Worm (Caenorhabditis elegans): Measurements from ENCODE around the gene F41B4.2.

F41B4.2 gene

ce11 chrX:6867707-6868106 lies 32.6 kb upstream of the F41B4.2 start (continued):
- TF ChIP-seq hlh-15 (tag; optimal IDR thresholded peaks at IDR 0.05) (no peak), ztf-16 (tag; optimal IDR thresholded peaks at IDR 0.05) (no peak), mec-3 (tag; optimal IDR thresholded peaks at IDR 0.05; ENCODE audit: borderline replicate concordance) (no peak), ama-1 (optimal IDR thresholded peaks at IDR 0.05) (no peak), eyg-1 (tag; optimal IDR thresholded peaks at IDR 0.05) (no peak), unc-86 (tag; optimal IDR thresholded peaks at IDR 0.05) (no peak), nhr-11 (tag; optimal IDR thresholded peaks at IDR 0.05) (no peak), Y22D7AL.16 (tag; optimal IDR thresholded peaks at IDR 0.05) (no peak), sdc-2 (tag; optimal IDR thresholded peaks at IDR 0.05) (no peak), C38D4.7 (GFP tag; optimal IDR thresholded peaks at IDR 0.05) (peak; percentile 42), pat-9 (tag; optimal IDR thresholded peaks at IDR 0.05) (peak; percentile 1), ceh-22 (tag; optimal IDR thresholded peaks at IDR 0.05) (no peak), ceh-9 (tag; optimal IDR thresholded peaks at IDR 0.05) (no peak), elt-2 (tag; optimal IDR thresholded peaks at IDR 0.05) (peak; percentile 8), pha-4 (tag; optimal IDR thresholded peaks at IDR 0.05) (no peak), pqm-1 (tag; optimal IDR thresholded peaks at IDR 0.05) (no peak), C08G9.2 (tag; optimal IDR thresholded peaks at IDR 0.05) (no peak), hlh-30 (tag; optimal IDR thresholded peaks at IDR 0.05; ENCODE audit: insufficient read depth) (no peak), dmd-4 (tag; optimal IDR thresholded peaks at IDR 0.05; ENCODE audit: borderline replicate concordance) (no peak)

- no peak for TF ChIP-seq fkh-6 (tag; optimal IDR thresholded peaks at IDR 0.05)
- TF ChIP-seq ceh-2 (tag; optimal IDR thresholded peaks at IDR 0.05) = no peak
- no peak for TF ChIP-seq gmeb-2 (tag; optimal IDR thresholded peaks at IDR 0.05)
- TF ChIP-seq sox-2 (GFP tag; IDR thresholded peaks at IDR 0.05) = no peak
- TF ChIP-seq fkh-10 (GFP tag; optimal IDR thresholded peaks at IDR 0.05) = no peak
- TF ChIP-seq ceh-6 (GFP tag; optimal IDR thresholded peaks at IDR 0.05) = no peak
- no peak for TF ChIP-seq ttx-3 (tag; optimal IDR thresholded peaks at IDR 0.05)
- no peak for TF ChIP-seq ceh-30 (tag; optimal IDR thresholded peaks at IDR 0.05)
- no peak for TF ChIP-seq hlh-30 (tag; optimal IDR thresholded peaks at IDR 0.05; ENCODE audit: insufficient read depth)
- TF ChIP-seq elt-4 (tag; optimal IDR thresholded peaks at IDR 0.05) = no peak
- TF ChIP-seq hlh-13 (GFP tag; optimal IDR thresholded peaks at IDR 0.05) = no peak
- no peak for TF ChIP-seq che-1 (tag; optimal IDR thresholded peaks at IDR 0.05)
- TF ChIP-seq pha-4 (tag; optimal IDR thresholded peaks at IDR 0.05) = no peak
- TF ChIP-seq nhr-11 (tag; optimal IDR thresholded peaks at IDR 0.05) = no peak
Observed at ce11 chrX:6866900-6867299, 31.8 kb upstream of the F41B4.2 start.

ce11 chrX:6865839-6866238 lies 30.8 kb upstream of the F41B4.2 start, which contains the start of gene odr-10:
odr-10 (minus strand) TSS chrX:6865939.
- TF ChIP-seq rnt-1 (tag; optimal IDR thresholded peaks at IDR 0.05) (no peak), che-1 (tag; optimal IDR thresholded peaks at IDR 0.05) (no peak), dve-1 (tag; optimal IDR thresholded peaks at IDR 0.05) (no peak), elt-2 (tag; optimal IDR thresholded peaks at IDR 0.05) (no peak), syd-9 (tag; optimal IDR thresholded peaks at IDR 0.05) (no peak), ets-4 (tag; optimal IDR thresholded peaks at IDR 0.05) (no peak), C38D4.7 (GFP tag; optimal IDR thresholded peaks at IDR 0.05) (no peak), sdc-2 (tag; optimal IDR thresholded peaks at IDR 0.05) (no peak), ama-1 (optimal IDR thresholded peaks at IDR 0.05) (no peak), ceh-6 (GFP tag; optimal IDR thresholded peaks at IDR 0.05) (no peak), hlh-30 (tag; optimal IDR thresholded peaks at IDR 0.05; ENCODE audit: insufficient read depth) (no peak), ceh-45 (GFP tag; IDR thresholded peaks at IDR 0.05) (no peak), K02D7.2 (tag; optimal IDR thresholded peaks at IDR 0.05) (no peak), C08G9.2 (tag; optimal IDR thresholded peaks at IDR 0.05) (no peak), unc-42 (tag; optimal IDR thresholded peaks at IDR 0.05) (no peak), pha-2 (tag; optimal IDR thresholded peaks at IDR 0.05) (no peak), Y22D7AL.16 (tag; optimal IDR thresholded peaks at IDR 0.05) (no peak), zip-5 (tag; optimal IDR thresholded peaks at IDR 0.05) (no peak), fax-1 (tag; optimal IDR thresholded peaks at IDR 0.05) (no peak), hlh-8 (tag; optimal IDR thresholded peaks at IDR 0.05) (no peak)

Data from whole organism, late embryonic.